Worm (Caenorhabditis elegans) whole organism, L4 larva: Measurements from ENCODE around the gene F27E5.7.
A peak's percentile ranks its signal among the peaks of the same experiment; 100 is the strongest.

Source experiments
- D1046.2 ChIP-seq: fragments of 200-800 bp; sonication (Bioruptor generic); IDR thresholded peaks from 2 replicates; pipeline ENCODE4 v1.3.6; 2022; ENCODE audit warnings: missing genetic modification characterization, missing compliant biosample characterization
- F10B5.3 ChIP-seq: sonication (generic microtip); optimal IDR thresholded peaks from 2 replicates; lab custom pipeline; 2016; ENCODE audit warnings: mild to moderate bottlenecking, missing genetic modification characterization, missing compliant biosample characterization
- F44E2.7 ChIP-seq: fragments of 200-800 bp; sonication (Bioruptor generic); IDR thresholded peaks from 2 replicates; pipeline ENCODE4 v2.1.2; 2022; ENCODE audit warnings: missing genetic modification characterization, missing compliant biosample characterization
- Y48G9A.11 ChIP-seq: fragments of 200-800 bp; sonication (Bioruptor generic); IDR thresholded peaks from 2 replicates; pipeline ENCODE4 v1.3.6; 2022; ENCODE audit warnings: missing genetic modification reagents, missing genetic modification characterization, missing compliant biosample characterization
- aha-1 ChIP-seq: fragments of 150-350 bp; peaks from one replicate; lab custom pipeline; 2014; ENCODE audit warnings: missing biosample characterization, missing genetic modification characterization
- aly-2 ChIP-seq: sonication (generic microtip); optimal IDR thresholded peaks from 2 replicates; lab custom pipeline; 2018; ENCODE audit warnings: missing biosample characterization, missing genetic modification characterization
- arid-1 ChIP-seq: fragments of 200-800 bp; sonication (Bioruptor generic); conservative IDR thresholded peaks from 2 replicates; pipeline ENCODE4 v1.3.6; 2022; ENCODE audit warnings: missing genetic modification reagents, missing genetic modification characterization, missing compliant biosample characterization
- ceh-82 ChIP-seq: sonication (generic microtip); optimal IDR thresholded peaks from 2 replicates; lab custom pipeline; 2017; ENCODE audit warnings: missing biosample characterization, missing genetic modification characterization
- daf-16 ChIP-seq, 3 experiments: sonication (generic microtip); optimal IDR thresholded peaks; 2 replicates each; lab custom pipeline; 2016 to 2017; ENCODE audit warnings: missing genetic modification characterization in 3 of 3, missing genetic modification reagents in 3 of 3, mild to moderate bottlenecking in 2 of 3, missing compliant biosample characterization in 2 of 3, missing biosample characterization in 1 of 3, moderate library complexity in 1 of 3
- dve-1 ChIP-seq: sonication (generic microtip); optimal IDR thresholded peaks from 2 replicates; lab custom pipeline; 2017; ENCODE audit warnings: antibody characterized with exemption, mild to moderate bottlenecking, missing genetic modification characterization, missing compliant biosample characterization; ENCODE audit not compliant: insufficient read depth
- gei-8 ChIP-seq: fragments of 200-800 bp; sonication (Bioruptor generic); optimal IDR thresholded peaks from 2 replicates; lab custom pipeline; 2018; ENCODE audit warnings: mild to moderate bottlenecking, missing genetic modification characterization, missing compliant biosample characterization
- hlh-11 ChIP-seq: fragments of 200-800 bp; sonication (Bioruptor generic); optimal IDR thresholded peaks from 2 replicates; lab custom pipeline; 2018; ENCODE audit warnings: mild to moderate bottlenecking, missing genetic modification characterization, missing compliant biosample characterization
- hlh-30 ChIP-seq: sonication (generic microtip); optimal IDR thresholded peaks from 2 replicates; lab custom pipeline; 2017; ENCODE audit warnings: antibody characterized with exemption, mild to moderate bottlenecking, missing genetic modification characterization, missing compliant biosample characterization; ENCODE audit not compliant: insufficient read depth
- lin-1 ChIP-seq: fragments of 200-800 bp; sonication (Bioruptor generic); IDR thresholded peaks from 2 replicates; pipeline ENCODE4 v1.3.6; 2022; ENCODE audit warnings: missing genetic modification reagents, missing genetic modification characterization, missing compliant biosample characterization
- lin-29 ChIP-seq: fragments of 200-800 bp; sonication (Bioruptor generic); IDR thresholded peaks from 2 replicates; pipeline ENCODE4 v1.3.6; 2022; ENCODE audit warnings: missing genetic modification reagents, missing genetic modification characterization, missing compliant biosample characterization
- nhr-28 ChIP-seq: fragments of 150-350 bp; optimal IDR thresholded peaks from 2 replicates; lab custom pipeline; 2014; ENCODE audit warnings: missing biosample characterization, missing genetic modification characterization
- nhr-42 ChIP-seq: fragments of 200-800 bp; sonication (Bioruptor generic); IDR thresholded peaks from 2 replicates; pipeline ENCODE4 v1.3.6; 2022; ENCODE audit warnings: missing genetic modification characterization, missing compliant biosample characterization
- nhr-77 ChIP-seq: fragments of 150-350 bp; optimal IDR thresholded peaks from 2 replicates; lab custom pipeline; 2014; ENCODE audit warnings: missing biosample characterization, missing genetic modification characterization
- pha-4 ChIP-seq, 2 experiments: fragments of 150-350 bp in 1 of 2; fragments of 200-800 bp in 1 of 2; sonication (Bioruptor generic) in 1 of 2; IDR thresholded peaks in 1 of 2; optimal IDR thresholded peaks in 1 of 2; 2 replicates each; pipeline versions ENCODE4 v1.3.6 to Lab custom; 2014 to 2022; ENCODE audit warnings: missing genetic modification characterization in 2 of 2, missing genetic modification reagents in 2 of 2, missing biosample characterization in 1 of 2, missing compliant biosample characterization in 1 of 2
- pqm-1 ChIP-seq: sonication (generic microtip); optimal IDR thresholded peaks from 2 replicates; lab custom pipeline; 2017; ENCODE audit warnings: missing biosample characterization, missing genetic modification characterization
- rbr-2 ChIP-seq: sonication (generic microtip); optimal IDR thresholded peaks from 2 replicates; lab custom pipeline; 2016; ENCODE audit warnings: missing genotype, missing genetic modification characterization, missing compliant biosample characterization
- set-16 ChIP-seq: fragments of 200-800 bp; sonication (Bioruptor generic); IDR thresholded peaks from 2 replicates; pipeline ENCODE4 v1.3.6; 2022; ENCODE audit warnings: missing genetic modification reagents, missing genetic modification characterization, missing compliant biosample characterization
- snpc-1.2 ChIP-seq: fragments of 200-800 bp; sonication (Bioruptor generic); IDR thresholded peaks from 2 replicates; pipeline ENCODE4 v1.3.6; 2022; ENCODE audit warnings: missing genetic modification reagents, missing genetic modification characterization, missing compliant biosample characterization
- snpc-4 ChIP-seq: fragments of 150-350 bp; optimal IDR thresholded peaks from 2 replicates; lab custom pipeline; 2014; ENCODE audit warnings: missing biosample characterization, missing genetic modification characterization
- spr-3 ChIP-seq: fragments of 200-800 bp; sonication (Bioruptor generic); optimal IDR thresholded peaks from 2 replicates; lab custom pipeline; 2018; ENCODE audit warnings: mild to moderate bottlenecking, missing genetic modification characterization, missing compliant biosample characterization
- unc-62 ChIP-seq, 3 experiments: fragments of 150-350 bp in 1 of 3; sonication (generic microtip); optimal IDR thresholded peaks in 2 of 3; peaks in 1 of 3; 1 replicate in 1 of 3; 2 replicates in 2 of 3; lab custom pipeline; 2014 to 2017; ENCODE audit warnings: missing biosample characterization in 3 of 3, missing genetic modification characterization in 3 of 3, missing genetic modification reagents in 3 of 3, missing genotype in 1 of 3
- vab-7 ChIP-seq: fragments of 200-800 bp; sonication (Bioruptor generic); IDR thresholded peaks from 2 replicates; pipeline ENCODE4 v1.3.6; 2022; ENCODE audit warnings: missing genetic modification reagents, missing genetic modification characterization, missing compliant biosample characterization
- zip-2 ChIP-seq: fragments of 150-350 bp; optimal IDR thresholded peaks from 2 replicates; lab custom pipeline; 2014; ENCODE audit warnings: missing biosample characterization, missing genetic modification characterization

The F27E5.7 gene

ce11 chrII:10122465-10122864, at the start of gene F27E5.7:
TSS of gene F27E5.7 (plus strand) at chrII:10122765.
- no peak for TF ChIP-seq snpc-1.2 (GFP tag; lab: Robert Waterston, UW)
- TF ChIP-seq nhr-42 (GFP tag; lab: Robert Waterston, UW) = no peak
- TF ChIP-seq gei-8 (GFP tag; lab: Kevin White, UChicago) = no peak

DNA sequence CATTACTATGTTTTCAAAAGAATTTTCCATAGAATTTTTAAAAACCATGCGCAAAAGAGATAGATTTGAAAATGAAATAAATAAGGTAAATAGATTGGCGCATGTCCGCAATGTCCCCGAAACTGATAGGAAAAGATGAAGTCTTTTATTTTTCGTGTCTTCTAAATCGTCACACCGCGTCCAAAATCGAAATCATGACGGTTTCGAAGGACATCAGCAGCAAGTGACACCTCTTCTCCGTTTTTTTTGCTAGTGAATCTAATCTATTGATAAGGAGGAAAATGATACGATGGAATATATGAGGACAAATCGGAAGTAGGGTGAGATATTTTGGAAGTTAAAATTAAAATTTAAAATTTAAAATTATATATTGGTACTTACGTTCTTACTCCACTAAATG, 48.6 kb upstream of the F27E5.7 start:
- peak; percentile 48 for TF ChIP-seq nhr-28
- TF ChIP-seq hlh-30 (tag; lab: Kevin White, UChicago) = peak; percentile 10
- TF ChIP-seq D1046.2 (GFP tag; lab: Robert Waterston, UW) = no peak

- TF ChIP-seq gei-8 (GFP tag; lab: Kevin White, UChicago) (no peak), pha-4 (GFP tag; IDR thresholded peaks at IDR 0.05; lab: Robert Waterston, UW) (no peak), pha-4 (tag; optimal IDR thresholded peaks at IDR 0.05; lab: Kevin White, UChicago) (peak; percentile 10), zip-2 (tag; lab: Kevin White, UChicago) (no peak), unc-62 (GFP tag; optimal IDR thresholded peaks at IDR 0.05 in 1 of 2; lab: Kevin White, UChicago) (peak in 1 of 2 experiments; percentile 87), unc-62 (tag; optimal IDR thresholded peaks at IDR 0.05; lab: Kevin White, UChicago) (no peak), lin-1 (GFP tag; lab: Robert Waterston, UW) (no peak), rbr-2 (tag; lab: Kevin White, UChicago) (peak; percentile 2), aha-1 (tag; lab: Kevin White, UChicago) (peak; percentile 24), vab-7 (GFP tag; lab: Robert Waterston, UW) (no peak), set-16 (peak; percentile 12; the same call in 1 of the 2 replicates), arid-1 (no peak), snpc-4 (tag; lab: Kevin White, UChicago) (no peak), F10B5.3 (tag; lab: Kevin White, UChicago) (no peak), F44E2.7 (GFP tag; lab: Robert Waterston, UW) (no peak)
These were observed 46.8 kb upstream of the F27E5.7 start for ce11 chrII:10075794-10076193.

DNA sequence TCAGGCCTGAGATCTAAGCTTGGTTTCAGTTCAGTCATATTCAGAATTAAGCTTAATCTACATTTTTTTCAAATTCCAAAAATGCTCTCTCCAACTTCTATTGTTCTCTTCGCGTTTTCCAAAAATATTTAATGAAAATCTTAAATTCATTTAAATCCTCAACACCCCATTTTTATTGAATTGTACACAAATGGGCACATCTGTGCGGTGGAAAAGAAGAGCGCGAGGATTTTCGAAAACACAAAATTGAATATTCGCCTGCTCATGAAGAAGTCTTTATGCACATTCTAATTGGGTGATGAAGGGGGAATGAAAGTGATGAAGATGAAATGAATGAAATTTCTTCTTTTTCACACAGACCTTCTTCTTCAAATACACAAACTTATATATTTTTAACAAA, 38.1 kb upstream of the F27E5.7 start:
- no peak for TF ChIP-seq Y48G9A.11 (GFP tag; lab: Robert Waterston, UW)
- TF ChIP-seq unc-62 (GFP tag; optimal IDR thresholded peaks at IDR 0.05 in 1 of 2; lab: Kevin White, UChicago) = peak in 1 of 2 experiments; percentile 35
- TF ChIP-seq unc-62 (tag; optimal IDR thresholded peaks at IDR 0.05; lab: Kevin White, UChicago) = no peak

- peak in 1 of 2 experiments; percentile 94 for TF ChIP-seq unc-62 (GFP tag; optimal IDR thresholded peaks at IDR 0.05 in 1 of 2; lab: Kevin White, UChicago)
- TF ChIP-seq unc-62 (tag; optimal IDR thresholded peaks at IDR 0.05; lab: Kevin White, UChicago) = no peak
- TF ChIP-seq D1046.2 (GFP tag; lab: Robert Waterston, UW) = no peak
- TF ChIP-seq aly-2 (tag; lab: Kevin White, UChicago) = no peak
- TF ChIP-seq ceh-82 (tag; lab: Kevin White, UChicago) = no peak
- no peak for TF ChIP-seq lin-29 (GFP tag; lab: Robert Waterston, UW)
These were observed 29.4 kb upstream of the F27E5.7 start for ce11 chrII:10093120-10093519.

ce11 chrII:10094190-10094923, 28.2 kb upstream of the F27E5.7 start, which contains the start of gene lact-2:
TSS of gene lact-2 (plus strand) at chrII:10094873.
- TF ChIP-seq unc-62 (GFP tag; optimal IDR thresholded peaks at IDR 0.05 in 1 of 2; lab: Kevin White, UChicago) (peak in 1 of 2 experiments; percentile 55), unc-62 (tag; optimal IDR thresholded peaks at IDR 0.05; lab: Kevin White, UChicago) (no peak), daf-16 (GFP tag; optimal IDR thresholded peaks at IDR 0.05; lab: Kevin White, UChicago) (no peak), daf-16 (tag; optimal IDR thresholded peaks at IDR 0.05; lab: Kevin White, UChicago) (peak; percentile 55), pqm-1 (tag; lab: Kevin White, UChicago) (peak; percentile 89), dve-1 (tag; lab: Kevin White, UChicago) (no peak), spr-3 (GFP tag; lab: Kevin White, UChicago) (no peak), hlh-11 (tag; lab: Kevin White, UChicago) (peak; percentile 44), nhr-77 (tag; lab: Kevin White, UChicago) (no peak), nhr-28 (peak; percentile 66)
